Worm (Caenorhabditis elegans): ENCODE measurements around the gene acbp-5.

- TF ChIP-seq lsy-2 (tag; optimal IDR thresholded peaks at IDR 0.05) (no peak), lin-39 (tag; optimal IDR thresholded peaks at IDR 0.05) (no peak), sox-4 (tag; optimal IDR thresholded peaks at IDR 0.05) (no peak)
Observed at ce11 chrIII:13684236-13684635, 42.7 kb upstream of the acbp-5 start.

Measured in whole organism, L1 larva.